Worm (Caenorhabditis elegans) whole organism, early embryonic: ENCODE data around the gene gln-1.

Source experiments
- B0310.2 ChIP-seq: sonication (generic microtip); optimal IDR thresholded peaks from 2 replicates; lab custom pipeline; 2016; ENCODE audit warnings: mild to moderate bottlenecking, missing genetic modification characterization, missing compliant biosample characterization
- F13C5.2 ChIP-seq: sonication (generic microtip); optimal IDR thresholded peaks from 2 replicates; lab custom pipeline; 2017; ENCODE audit warnings: mild to moderate bottlenecking, missing genetic modification characterization, inconsistent platforms, missing compliant biosample characterization
- aly-1 ChIP-seq: sonication (generic microtip); optimal IDR thresholded peaks from 2 replicates; lab custom pipeline; 2016; ENCODE audit warnings: missing genetic modification characterization, missing compliant biosample characterization
- ama-1 ChIP-seq: fragments of 150-350 bp; optimal IDR thresholded peaks from 2 replicates; lab custom pipeline; 2014
- ceh-13 ChIP-seq: fragments of 200-800 bp; sonication (Bioruptor generic); optimal IDR thresholded peaks from 2 replicates; lab custom pipeline; 2018; ENCODE audit warnings: mild to moderate bottlenecking, missing genetic modification characterization, missing compliant biosample characterization
- ceh-36 ChIP-seq: sonication (generic microtip); optimal IDR thresholded peaks from 2 replicates; lab custom pipeline; 2016; ENCODE audit warnings: missing genetic modification characterization, inconsistent platforms, missing compliant biosample characterization
- ets-7 ChIP-seq: sonication (generic microtip); optimal IDR thresholded peaks from 2 replicates; lab custom pipeline; 2016; ENCODE audit warnings: missing genotype, missing genetic modification characterization, missing compliant biosample characterization
- flt-1 ChIP-seq: fragments of 200-800 bp; sonication (Bioruptor generic); IDR thresholded peaks from 2 replicates; pipeline ENCODE4 v1.3.6; 2022; ENCODE audit warnings: missing genetic modification characterization, missing compliant biosample characterization
- hmbx-1 ChIP-seq: sonication (generic microtip); optimal IDR thresholded peaks from 2 replicates; lab custom pipeline; 2016; ENCODE audit warnings: mild to moderate bottlenecking, missing genetic modification characterization, missing compliant biosample characterization
- hmg-4 ChIP-seq: fragments of 200-800 bp; sonication (Bioruptor generic); optimal IDR thresholded peaks from 2 replicates; lab custom pipeline; 2018; ENCODE audit warnings: mild to moderate bottlenecking, missing genetic modification characterization, missing compliant biosample characterization
- hnd-1 ChIP-seq: sonication (generic microtip); optimal IDR thresholded peaks from 2 replicates; lab custom pipeline; 2016; ENCODE audit warnings: missing genetic modification characterization, missing compliant biosample characterization
- pes-1 ChIP-seq: fragments of 200-800 bp; sonication (Bioruptor generic); IDR thresholded peaks from 2 replicates; pipeline ENCODE4 v1.3.6; 2022; ENCODE audit warnings: missing genetic modification reagents, missing genetic modification characterization, missing compliant biosample characterization
- scrt-1 ChIP-seq: fragments of 200-800 bp; sonication (Bioruptor generic); IDR thresholded peaks from 2 replicates; pipeline ENCODE4 v1.3.6; 2022; ENCODE audit warnings: missing genetic modification characterization, missing compliant biosample characterization
- sea-1 ChIP-seq: fragments of 200-800 bp; sonication (Bioruptor generic); conservative IDR thresholded peaks from 2 replicates; pipeline ENCODE4 v1.3.6; 2022; ENCODE audit warnings: missing genetic modification characterization, missing compliant biosample characterization
- tbx-11 ChIP-seq: fragments of 200-800 bp; sonication (Bioruptor generic); IDR thresholded peaks from 2 replicates; pipeline ENCODE4 v1.3.6; 2022; ENCODE audit warnings: missing genetic modification characterization, missing compliant biosample characterization
- tbx-37 ChIP-seq: fragments of 200-800 bp; sonication (Bioruptor generic); conservative IDR thresholded peaks from 2 replicates; pipeline ENCODE4 v1.3.6; 2022; ENCODE audit warnings: missing genetic modification reagents, missing genetic modification characterization, missing compliant biosample characterization
- tra-4 ChIP-seq: sonication (generic microtip); optimal IDR thresholded peaks from 2 replicates; lab custom pipeline; 2017; ENCODE audit warnings: missing genetic modification characterization, missing compliant biosample characterization

Gene gln-1

ce11 chrX:6057580-6058305, at the start of gene gln-1:
gln-1 (plus strand) TSS chrX:6058255.
- TF ChIP-seq ceh-36 (tag; lab: Kevin White, UChicago): no peak
- TF ChIP-seq ets-7: no peak
- no peak for TF ChIP-seq F13C5.2 (tag; lab: Kevin White, UChicago)
- TF ChIP-seq tbx-11 (GFP tag; lab: Robert Waterston, UW): no peak
- no peak for TF ChIP-seq hmg-4 (GFP tag; lab: Kevin White, UChicago)
- TF ChIP-seq sea-1 (GFP tag; lab: Robert Waterston, UW): no peak
- no peak for TF ChIP-seq ceh-13 (GFP tag; lab: Kevin White, UChicago)
- TF ChIP-seq hnd-1: no peak
- no peak for TF ChIP-seq flt-1 (GFP tag; lab: Robert Waterston, UW)

- TF ChIP-seq F13C5.2 (tag; lab: Kevin White, UChicago) (no peak), pes-1 (no peak), tbx-11 (GFP tag; lab: Robert Waterston, UW) (no peak), tbx-37 (GFP tag; lab: Robert Waterston, UW) (no peak), ceh-13 (GFP tag; lab: Kevin White, UChicago) (no peak), scrt-1 (GFP tag; lab: Robert Waterston, UW) (no peak), sea-1 (GFP tag; lab: Robert Waterston, UW) (no peak)
Measured at ce11 chrX:6010573-6010972, 47.5 kb upstream of the gln-1 start, which contains the start of gene C09B8.3. C09B8.3 (minus strand) TSS chrX:6010673.

ce11 chrX:6015096-6015495, 43.0 kb upstream of the gln-1 start, which contains the start of gene C09B8.8:
C09B8.8 (plus strand) TSS chrX:6015492.
- TF ChIP-seq flt-1 (GFP tag; lab: Robert Waterston, UW) (no peak), tbx-37 (GFP tag; lab: Robert Waterston, UW) (no peak), ets-7 (no peak), hmbx-1 (no peak), ceh-36 (tag; lab: Kevin White, UChicago) (no peak), F13C5.2 (tag; lab: Kevin White, UChicago) (no peak), B0310.2 (tag; lab: Kevin White, UChicago) (no peak), sea-1 (GFP tag; lab: Robert Waterston, UW) (no peak), aly-1 (tag; lab: Kevin White, UChicago) (no peak), tra-4 (tag; lab: Kevin White, UChicago) (no peak), pes-1 (no peak), tbx-11 (GFP tag; lab: Robert Waterston, UW) (no peak), hmg-4 (GFP tag; lab: Kevin White, UChicago) (no peak), ceh-13 (GFP tag; lab: Kevin White, UChicago) (no peak), hnd-1 (no peak)

DNA sequence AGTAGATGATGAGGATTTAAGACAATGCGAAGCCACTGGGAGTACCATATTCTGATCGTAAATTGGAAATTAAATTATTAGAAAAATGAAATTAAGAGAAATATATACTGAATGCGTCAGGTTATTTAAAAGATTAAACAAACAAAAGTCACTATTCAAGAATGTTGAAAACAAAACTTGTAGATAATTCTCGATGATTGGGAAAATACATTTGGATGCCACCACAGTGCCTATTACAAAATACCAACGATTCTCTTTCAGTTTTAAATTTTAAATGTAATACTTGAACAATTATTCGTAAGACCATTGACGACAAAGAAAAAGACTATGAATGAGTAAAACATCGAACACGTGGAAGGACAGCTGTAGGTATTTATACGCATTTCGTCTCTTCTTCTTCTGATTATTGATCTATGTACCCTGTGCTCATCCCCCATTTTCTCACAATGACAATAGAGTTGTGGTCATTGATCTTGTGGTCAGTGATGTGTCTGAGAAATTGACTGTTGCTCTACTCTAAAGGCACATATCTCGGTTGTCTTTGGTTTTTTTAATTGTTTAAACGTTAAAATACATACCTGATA, 38.1 kb upstream of the gln-1 start, which contains the start of gene C09B8.4:
TSS of gene C09B8.4 (minus strand) at position 51 of the 584 bp plus-strand sequence.
- no peak for TF ChIP-seq ceh-36 (tag; lab: Kevin White, UChicago)
- no peak for TF ChIP-seq pes-1
- no peak for TF ChIP-seq ets-7
- no peak for TF ChIP-seq tbx-37 (GFP tag; lab: Robert Waterston, UW)
- TF ChIP-seq scrt-1 (GFP tag; lab: Robert Waterston, UW): no peak
- TF ChIP-seq sea-1 (GFP tag; lab: Robert Waterston, UW): no peak

DNA sequence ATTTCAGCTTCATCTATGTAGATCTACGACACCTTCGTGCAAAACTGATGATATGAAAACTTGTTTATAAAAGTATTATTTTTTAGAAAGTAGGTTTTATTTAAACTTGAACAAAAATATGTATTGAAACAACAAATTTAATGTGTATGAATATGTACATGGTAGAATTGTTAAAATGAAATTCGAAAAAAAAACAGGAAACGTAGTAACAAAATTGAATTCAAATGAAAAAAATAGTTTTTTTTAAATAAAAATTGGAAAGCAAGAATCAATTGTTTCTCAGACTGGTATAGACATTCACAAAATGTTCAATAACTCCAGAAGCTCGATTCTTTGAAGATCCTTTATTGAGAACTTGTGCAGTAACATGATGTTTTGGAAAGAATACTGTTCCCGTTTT, 37.3 kb upstream of the gln-1 start:
- TF ChIP-seq aly-1 (tag; lab: Kevin White, UChicago): no peak
- no peak for TF ChIP-seq tbx-37 (GFP tag; lab: Robert Waterston, UW)
- TF ChIP-seq ets-7: no peak
- TF ChIP-seq B0310.2 (tag; lab: Kevin White, UChicago): no peak
- no peak for TF ChIP-seq tbx-11 (GFP tag; lab: Robert Waterston, UW)
- TF ChIP-seq sea-1 (GFP tag; lab: Robert Waterston, UW): no peak
- TF ChIP-seq scrt-1 (GFP tag; lab: Robert Waterston, UW): no peak
- no peak for TF ChIP-seq ceh-36 (tag; lab: Kevin White, UChicago)
- no peak for TF ChIP-seq hnd-1
- no peak for TF ChIP-seq flt-1 (GFP tag; lab: Robert Waterston, UW)
- TF ChIP-seq F13C5.2 (tag; lab: Kevin White, UChicago): no peak
- no peak for TF ChIP-seq tra-4 (tag; lab: Kevin White, UChicago)
- no peak for TF ChIP-seq pes-1
- no peak for TF ChIP-seq hmg-4 (GFP tag; lab: Kevin White, UChicago)

- TF ChIP-seq ceh-36 (tag; lab: Kevin White, UChicago) (no peak), ets-7 (no peak), aly-1 (tag; lab: Kevin White, UChicago) (no peak), tbx-11 (GFP tag; lab: Robert Waterston, UW) (no peak), sea-1 (GFP tag; lab: Robert Waterston, UW) (no peak), scrt-1 (GFP tag; lab: Robert Waterston, UW) (no peak), hnd-1 (no peak), tbx-37 (GFP tag; lab: Robert Waterston, UW) (no peak), hmg-4 (GFP tag; lab: Kevin White, UChicago) (no peak), tra-4 (tag; lab: Kevin White, UChicago) (no peak), hmbx-1 (no peak), pes-1 (no peak), flt-1 (GFP tag; lab: Robert Waterston, UW) (no peak), ceh-13 (GFP tag; lab: Kevin White, UChicago) (no peak), B0310.2 (tag; lab: Kevin White, UChicago) (no peak), ama-1 (lab: Kevin White, UChicago) (no peak), F13C5.2 (tag; lab: Kevin White, UChicago) (no peak)
Measured at ce11 chrX:6022469-6022868, 35.6 kb upstream of the gln-1 start, which contains the start of gene lelo-3. lelo-3 (minus strand) TSS chrX:6022569.

- no peak for TF ChIP-seq hmbx-1
- no peak for TF ChIP-seq ceh-13 (GFP tag; lab: Kevin White, UChicago)
- TF ChIP-seq scrt-1 (GFP tag; lab: Robert Waterston, UW): no peak
- no peak for TF ChIP-seq pes-1
- TF ChIP-seq tbx-11 (GFP tag; lab: Robert Waterston, UW): no peak
- no peak for TF ChIP-seq flt-1 (GFP tag; lab: Robert Waterston, UW)
Measured at ce11 chrX:6024977-6025376, 33.1 kb upstream of the gln-1 start.
